Fruit fly (Drosophila melanogaster): Measurements from ENCODE around the gene CG4615.

dm6 chrX:7100689-7101088 is 1.4 kb downstream of the CG4615 start:
- TF ChIP-seq usp (GFP tag; optimal IDR thresholded peaks at IDR 0.05), result no peak
- no peak for TF ChIP-seq CG8478 (optimal IDR thresholded peaks at IDR 0.05)
- TF ChIP-seq pan (optimal IDR thresholded peaks at IDR 0.05), result no peak
